Worm (Caenorhabditis elegans) whole organism, L4/young adult: ENCODE measurements around the gene srh-177.

Source experiments
- W03F9.2 ChIP-seq: fragments of 150-350 bp; optimal IDR thresholded peaks from 2 replicates; lab custom pipeline; 2014; ENCODE audit warnings: missing biosample characterization, missing genetic modification characterization
- dao-5 ChIP-seq: sonication (generic microtip); optimal IDR thresholded peaks from 2 replicates; lab custom pipeline; 2016; ENCODE audit warnings: missing genotype, missing genetic modification characterization, moderate library complexity, missing compliant biosample characterization

DNA sequence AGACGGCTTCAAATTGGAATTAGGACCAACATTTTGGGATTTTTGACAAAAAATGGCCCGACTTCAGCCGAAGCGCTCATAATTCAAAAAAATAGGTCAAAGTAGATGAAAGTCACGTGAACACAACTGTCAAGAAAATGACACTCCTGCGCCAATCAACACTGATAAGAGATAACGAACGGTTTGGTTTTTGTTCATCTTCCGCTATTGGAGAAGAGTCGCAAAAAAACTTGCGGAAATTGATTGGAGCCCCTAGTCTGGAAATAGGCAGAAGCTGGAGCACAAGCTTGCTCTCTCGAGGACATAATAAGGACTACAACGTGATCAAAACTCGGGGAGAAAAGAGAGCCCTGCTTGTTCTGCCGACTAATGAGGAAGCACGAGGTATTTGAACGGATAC lies 43.2 kb upstream of the srh-177 start:
- TF ChIP-seq dao-5 (tag; lab: Kevin White, UChicago) (no peak), W03F9.2 (tag; lab: Kevin White, UChicago) (no peak)
